Worm (Caenorhabditis elegans) whole organism, L4/young adult: ENCODE data around the gene gst-8.

Source experiments
- dao-5 ChIP-seq: sonication (generic microtip); optimal IDR thresholded peaks from 2 replicates; lab custom pipeline; 2016; ENCODE audit warnings: missing genotype, missing genetic modification characterization, moderate library complexity, missing compliant biosample characterization
- him-1 ChIP-seq: sonication (generic microtip); optimal IDR thresholded peaks from 2 replicates; lab custom pipeline; 2016; ENCODE audit warnings: missing genotype, missing genetic modification reagents, missing genetic modification characterization, missing compliant biosample characterization

ce11 chrII:4882498-4882897 lies 1.0 kb upstream of the gst-8 start:
- TF ChIP-seq dao-5 (tag; lab: Kevin White, UChicago) (no peak), him-1 (tag; lab: Kevin White, UChicago) (no peak)
